Worm (Caenorhabditis elegans) whole organism, L4 larva: Measurements from ENCODE around the gene lit-1.

Experiments
- T20F7.1 ChIP-seq: fragments of 200-800 bp; sonication (Bioruptor generic); optimal IDR thresholded peaks from 2 replicates; lab custom pipeline; 2018; ENCODE audit warnings: mild to moderate bottlenecking, missing genetic modification characterization, missing compliant biosample characterization
- ama-1 ChIP-seq: fragments of 150-350 bp; optimal IDR thresholded peaks from 2 replicates; lab custom pipeline; 2014; ENCODE audit warnings: inconsistent platforms, mixed read lengths
- ceh-20 ChIP-seq: fragments of 200-800 bp; sonication (Bioruptor generic); IDR thresholded peaks from 2 replicates; pipeline ENCODE4 v1.3.6; 2022; ENCODE audit warnings: missing genetic modification reagents, missing genetic modification characterization, missing compliant biosample characterization
- ces-1 ChIP-seq: fragments of 150-350 bp; sonication (generic microtip); optimal IDR thresholded peaks from 4 replicates; lab custom pipeline; 2014; ENCODE audit warnings: missing biosample characterization, missing genetic modification reagents, missing genetic modification characterization
- dpl-1 ChIP-seq: fragments of 150-350 bp; optimal IDR thresholded peaks from 2 replicates; lab custom pipeline; 2014; ENCODE audit warnings: missing biosample characterization, missing genetic modification reagents, missing genetic modification characterization
- hlh-30 ChIP-seq: sonication (generic microtip); optimal IDR thresholded peaks from 2 replicates; lab custom pipeline; 2017; ENCODE audit warnings: antibody characterized with exemption, mild to moderate bottlenecking, missing genetic modification characterization, missing compliant biosample characterization; ENCODE audit not compliant: insufficient read depth
- jun-1 ChIP-seq: fragments of 150-350 bp; optimal IDR thresholded peaks from 2 replicates; lab custom pipeline; 2014; ENCODE audit warnings: missing biosample characterization, missing genetic modification reagents, missing genetic modification characterization
- mes-2 ChIP-seq: sonication (generic microtip); optimal IDR thresholded peaks from 2 replicates; lab custom pipeline; 2016; ENCODE audit warnings: missing genotype, mild to moderate bottlenecking, missing genetic modification characterization, missing compliant biosample characterization; ENCODE audit not compliant: poor library complexity, severe bottlenecking
- nhr-11 ChIP-seq: fragments of 150-350 bp; optimal IDR thresholded peaks from 2 replicates; lab custom pipeline; 2014; ENCODE audit warnings: missing biosample characterization, missing genetic modification characterization
- nhr-41 ChIP-seq: fragments of 200-800 bp; sonication (Bioruptor generic); IDR thresholded peaks from 2 replicates; pipeline ENCODE4 v1.3.6; 2022; ENCODE audit warnings: missing genetic modification reagents, missing genetic modification characterization, missing compliant biosample characterization
- nhr-76 ChIP-seq: fragments of 150-350 bp; optimal IDR thresholded peaks from 2 replicates; lab custom pipeline; 2014; ENCODE audit warnings: missing biosample characterization, missing genetic modification characterization
- rbr-2 ChIP-seq: sonication (generic microtip); optimal IDR thresholded peaks from 2 replicates; lab custom pipeline; 2016; ENCODE audit warnings: missing genotype, missing genetic modification characterization, missing compliant biosample characterization
- set-16 ChIP-seq: fragments of 200-800 bp; sonication (Bioruptor generic); IDR thresholded peaks from 2 replicates; pipeline ENCODE4 v1.3.6; 2022; ENCODE audit warnings: missing genetic modification reagents, missing genetic modification characterization, missing compliant biosample characterization
- ztf-7 ChIP-seq: fragments of 150-350 bp; optimal IDR thresholded peaks from 2 replicates; lab custom pipeline; 2014; ENCODE audit warnings: missing biosample characterization, missing genetic modification characterization

Gene lit-1

DNA sequence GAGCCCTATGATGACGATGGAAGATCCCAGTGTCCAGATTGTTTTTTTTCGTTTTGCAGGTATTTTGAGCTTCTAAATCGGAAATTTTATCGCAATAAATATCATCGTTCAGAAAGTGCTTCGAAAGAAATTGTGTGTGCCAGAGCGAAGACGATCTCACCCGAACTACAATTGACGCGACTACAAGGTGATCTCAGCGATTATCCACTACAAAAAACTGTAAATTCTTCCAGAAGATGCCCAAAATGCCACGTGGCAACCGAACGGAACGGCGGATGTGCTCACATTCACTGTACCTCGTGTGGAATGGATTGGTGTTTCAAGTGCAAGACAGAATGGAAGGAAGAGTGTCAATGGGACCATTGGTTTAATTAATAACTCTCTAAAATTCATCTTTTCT lies 71.1 kb downstream of the lit-1 start, which contains the start of gene mdt-29:
Gene mdt-29 (plus strand): TSS at position 301 of the 400 bp plus-strand sequence.
- TF ChIP-seq nhr-41 (GFP tag; lab: Robert Waterston, UW) = no peak
- TF ChIP-seq nhr-11 = no peak
- TF ChIP-seq set-16 (GFP tag; lab: Robert Waterston, UW) = no peak
- TF ChIP-seq ceh-20 (GFP tag; lab: Robert Waterston, UW) = no peak
- no peak for TF ChIP-seq ces-1 (GFP tag; lab: Kevin White, UChicago)
- TF ChIP-seq dpl-1 (GFP tag; lab: Kevin White, UChicago) = no peak
- no peak for TF ChIP-seq rbr-2
- TF ChIP-seq mes-2 = no peak
- no peak for TF ChIP-seq hlh-30 (tag; lab: Kevin White, UChicago)
- no peak for TF ChIP-seq jun-1 (tag; lab: Kevin White, UChicago)
- no peak for TF ChIP-seq nhr-76 (tag; lab: Kevin White, UChicago)
- no peak for TF ChIP-seq ama-1 (lab: Kevin White, UChicago)
- no peak for TF ChIP-seq T20F7.1 (GFP tag; lab: Kevin White, UChicago)
- TF ChIP-seq ztf-7 = no peak
- TF ChIP-seq, all 104 proteins: peak for 0
